Fruit fly (Drosophila melanogaster) whole organism, prepupa: ENCODE data around the gene CG9095.

Experiments
- Blimp-1 ChIP-seq: fragments of 200-800 bp; sonication (Bioruptor generic); optimal IDR thresholded peaks from 3 replicates; lab custom pipeline; 2017; ENCODE audit warnings: missing biosample characterization, missing genetic modification characterization, mild to moderate bottlenecking, moderate library complexity, missing genetic modification reagents
- CG10631 ChIP-seq: fragments of 200-800 bp; sonication (Bioruptor generic); optimal IDR thresholded peaks from 2 replicates; lab custom pipeline; 2016; ENCODE audit warnings: missing biosample characterization, missing genetic modification characterization
- CG10669 ChIP-seq: fragments of 200-800 bp; sonication (Bioruptor generic); optimal IDR thresholded peaks from 3 replicates; lab custom pipeline; 2018; ENCODE audit warnings: missing biosample characterization, mild to moderate bottlenecking, missing genetic modification characterization, moderate library complexity
- CG11762 ChIP-seq: fragments of 200-800 bp; sonication (Bioruptor generic); optimal IDR thresholded peaks from 3 replicates; lab custom pipeline; 2016; ENCODE audit warnings: missing biosample characterization, missing genetic modification characterization; ENCODE audit not compliant: insufficient read depth
- CG15336 ChIP-seq: fragments of 200-800 bp; sonication (Bioruptor generic); IDR thresholded peaks from 2 replicates; pipeline ENCODE4 v1.3.6; 2022; ENCODE audit warnings: missing biosample characterization, missing genetic modification characterization
- CG1621 ChIP-seq: fragments of 200-800 bp; sonication (Bioruptor generic); optimal IDR thresholded peaks from 3 replicates; lab custom pipeline; 2018; ENCODE audit warnings: missing biosample characterization, mild to moderate bottlenecking, missing genetic modification characterization
- CG16779 ChIP-seq: fragments of 200-800 bp; sonication (Bioruptor generic); optimal IDR thresholded peaks from 3 replicates; lab custom pipeline; 2017; ENCODE audit warnings: missing biosample characterization, mild to moderate bottlenecking, missing genetic modification characterization
- CG3032 ChIP-seq: fragments of 200-800 bp; optimal IDR thresholded peaks from 2 replicates; lab custom pipeline; 2019; ENCODE audit warnings: missing biosample characterization, mild to moderate bottlenecking, missing genetic modification characterization, moderate library complexity
- CG32006 ChIP-seq: fragments of 200-800 bp; sonication (Bioruptor generic); optimal IDR thresholded peaks from 3 replicates; lab custom pipeline; 2017; ENCODE audit warnings: missing biosample characterization, mild to moderate bottlenecking, missing genetic modification characterization
- CG34406 ChIP-seq: fragments of 200-800 bp; sonication (Bioruptor generic); optimal IDR thresholded peaks from 3 replicates; lab custom pipeline; 2016; ENCODE audit warnings: missing biosample characterization, missing genetic modification characterization
- CG6163 ChIP-seq: fragments of 200-800 bp; sonication (Bioruptor generic); IDR thresholded peaks from 3 replicates; pipeline ENCODE4 v1.3.6; 2022; ENCODE audit warnings: missing biosample characterization, missing genetic modification characterization
- CG6276 ChIP-seq: fragments of 200-800 bp; sonication (Bioruptor generic); optimal IDR thresholded peaks from 2 replicates; lab custom pipeline; 2017; ENCODE audit warnings: missing biosample characterization, mild to moderate bottlenecking, missing genetic modification characterization
- CG6808 ChIP-seq: fragments of 200-800 bp; sonication (Bioruptor generic); optimal IDR thresholded peaks from 3 replicates; lab custom pipeline; 2017; ENCODE audit warnings: missing biosample characterization, missing genetic modification characterization, mild to moderate bottlenecking, moderate library complexity, missing genetic modification reagents
- CG8119 ChIP-seq: fragments of 200-800 bp; sonication (Bioruptor generic); IDR thresholded peaks from 3 replicates; pipeline ENCODE4 v1.3.6; 2022; ENCODE audit warnings: missing biosample characterization, missing genetic modification characterization
- CG8632 ChIP-seq: fragments of 200-800 bp; sonication (Bioruptor generic); optimal IDR thresholded peaks from 3 replicates; lab custom pipeline; 2016; ENCODE audit warnings: missing biosample characterization, missing genetic modification characterization
- CG9139 ChIP-seq: fragments of 200-800 bp; sonication (Bioruptor generic); optimal IDR thresholded peaks from 3 replicates; lab custom pipeline; 2017; ENCODE audit warnings: missing biosample characterization, mild to moderate bottlenecking, missing genetic modification characterization
- Eip75B ChIP-seq: fragments of 200-800 bp; sonication (Bioruptor generic); optimal IDR thresholded peaks from 3 replicates; lab custom pipeline; 2016; ENCODE audit warnings: missing biosample characterization, missing genetic modification characterization
- Eip78C ChIP-seq: fragments of 200-800 bp; sonication (Bioruptor generic); peaks from one replicate; lab custom pipeline; 2016; ENCODE audit warnings: missing biosample characterization, missing genetic modification characterization
- Eip93F ChIP-seq: fragments of 200-800 bp; sonication (Bioruptor generic); optimal IDR thresholded peaks from 2 replicates; lab custom pipeline; 2016; ENCODE audit warnings: missing biosample characterization, mild to moderate bottlenecking, missing genetic modification characterization
- Ets21C ChIP-seq: fragments of 200-800 bp; sonication (Bioruptor generic); optimal IDR thresholded peaks from 3 replicates; lab custom pipeline; 2016; ENCODE audit warnings: missing biosample characterization, missing genetic modification characterization
- Ets96B ChIP-seq: fragments of 200-800 bp; optimal IDR thresholded peaks from 2 replicates; lab custom pipeline; 2019; ENCODE audit warnings: missing biosample characterization, mild to moderate bottlenecking, missing genetic modification characterization, moderate library complexity
- Hr39 ChIP-seq: fragments of 200-800 bp; sonication (Bioruptor generic); optimal IDR thresholded peaks from 2 replicates; lab custom pipeline; 2016; ENCODE audit warnings: missing biosample characterization, missing genetic modification characterization
- Hr4 ChIP-seq: fragments of 200-800 bp; sonication (Bioruptor generic); optimal IDR thresholded peaks from 3 replicates; lab custom pipeline; 2016; ENCODE audit warnings: missing biosample characterization, missing genetic modification characterization
- Lpt ChIP-seq: fragments of 200-800 bp; sonication (Bioruptor generic); optimal IDR thresholded peaks from 3 replicates; lab custom pipeline; 2016; ENCODE audit warnings: missing biosample characterization, missing genetic modification characterization
- Met ChIP-seq: fragments of 200-800 bp; sonication (Bioruptor generic); optimal IDR thresholded peaks from 3 replicates; lab custom pipeline; 2016; ENCODE audit warnings: missing biosample characterization, missing genetic modification characterization
- OdsH ChIP-seq: fragments of 200-800 bp; sonication (Bioruptor generic); optimal IDR thresholded peaks from 3 replicates; lab custom pipeline; 2016; ENCODE audit warnings: missing biosample characterization, missing genetic modification characterization
- Smox ChIP-seq: fragments of 200-800 bp; sonication (Bioruptor generic); optimal IDR thresholded peaks from 3 replicates; lab custom pipeline; 2016; ENCODE audit warnings: missing biosample characterization, missing genetic modification characterization
- Sox102F ChIP-seq: fragments of 200-800 bp; sonication (Bioruptor generic); optimal IDR thresholded peaks from 2 replicates; lab custom pipeline; 2016; ENCODE audit warnings: missing biosample characterization, mild to moderate bottlenecking, missing genetic modification characterization
- Sox14 ChIP-seq: fragments of 200-800 bp; sonication (Bioruptor generic); optimal IDR thresholded peaks from 3 replicates; lab custom pipeline; 2016; ENCODE audit warnings: missing biosample characterization, missing genetic modification characterization
- Sox15 ChIP-seq: fragments of 200-800 bp; sonication (Bioruptor generic); optimal IDR thresholded peaks from 3 replicates; lab custom pipeline; 2016; ENCODE audit warnings: missing biosample characterization, missing genetic modification characterization
- achi ChIP-seq: fragments of 200-800 bp; sonication (Bioruptor generic); optimal IDR thresholded peaks from 3 replicates; lab custom pipeline; 2016; ENCODE audit warnings: missing biosample characterization, missing genetic modification characterization
- acj6 ChIP-seq: fragments of 200-800 bp; sonication (Bioruptor generic); optimal IDR thresholded peaks from 3 replicates; lab custom pipeline; 2016; ENCODE audit warnings: missing biosample characterization, missing genetic modification characterization
- cyc ChIP-seq: fragments of 200-800 bp; sonication (Bioruptor generic); optimal IDR thresholded peaks from 3 replicates; lab custom pipeline; 2016; ENCODE audit warnings: missing biosample characterization, missing genetic modification characterization
- eg ChIP-seq: fragments of 200-800 bp; sonication (Bioruptor generic); IDR thresholded peaks from 3 replicates; pipeline ENCODE4 v1.3.6; 2022; ENCODE audit warnings: missing biosample characterization, missing genetic modification characterization
- fd85E ChIP-seq: fragments of 200-800 bp; sonication (Bioruptor generic); optimal IDR thresholded peaks from 3 replicates; lab custom pipeline; 2016; ENCODE audit warnings: missing biosample characterization, missing genetic modification characterization
- fkh ChIP-seq: fragments of 200-800 bp; sonication (Bioruptor generic); optimal IDR thresholded peaks from 3 replicates; lab custom pipeline; 2017; ENCODE audit warnings: missing biosample characterization, mild to moderate bottlenecking, missing genetic modification characterization, moderate library complexity
- lz ChIP-seq: fragments of 200-800 bp; sonication (Bioruptor generic); optimal IDR thresholded peaks from 3 replicates; lab custom pipeline; 2016; ENCODE audit warnings: missing biosample characterization, missing genetic modification characterization
- pdm3 ChIP-seq: fragments of 200-800 bp; sonication (Bioruptor generic); optimal IDR thresholded peaks from 3 replicates; lab custom pipeline; 2016; ENCODE audit warnings: missing biosample characterization, missing genetic modification characterization
- salr ChIP-seq, 2 experiments: fragments of 200-800 bp; sonication (Bioruptor generic); optimal IDR thresholded peaks; 3 replicates each; lab custom pipeline; 2016 to 2018; ENCODE audit warnings: missing biosample characterization in 2 of 2, missing genetic modification characterization in 2 of 2, mild to moderate bottlenecking in 1 of 2
- spab ChIP-seq: fragments of 200-800 bp; sonication (Bioruptor generic); optimal IDR thresholded peaks from 2 replicates; lab custom pipeline; 2017; ENCODE audit warnings: missing biosample characterization, mild to moderate bottlenecking, missing genetic modification characterization, missing genetic modification reagents
- ss ChIP-seq, 2 experiments: fragments of 200-800 bp; sonication (Bioruptor generic); optimal IDR thresholded peaks; 2 replicates in 1 of 2; 3 replicates in 1 of 2; lab custom pipeline; 2017 to 2018; ENCODE audit warnings: mild to moderate bottlenecking in 2 of 2, missing biosample characterization in 2 of 2, missing genetic modification characterization in 2 of 2, moderate library complexity in 1 of 2
- topi ChIP-seq: fragments of 200-800 bp; sonication (Bioruptor generic); optimal IDR thresholded peaks from 3 replicates; lab custom pipeline; 2016; ENCODE audit warnings: missing biosample characterization, missing genetic modification characterization
- vri ChIP-seq: fragments of 200-800 bp; sonication (Bioruptor generic); optimal IDR thresholded peaks from 3 replicates; lab custom pipeline; 2016; ENCODE audit warnings: missing biosample characterization, mild to moderate bottlenecking, missing genetic modification characterization

The CG9095 gene

dm6 chrX:15123418-15123994 lies 39.5 kb downstream of the CG9095 start (continued):
- TF ChIP-seq CG16779 (tag; lab: Kevin White, UChicago) = no peak
- TF ChIP-seq Sox102F (GFP tag; lab: Kevin White, UChicago) = no peak
- TF ChIP-seq Eip93F = no peak
- no peak for TF ChIP-seq fd85E (GFP tag; lab: Kevin White, UChicago)
- TF ChIP-seq CG15336 (GFP tag; lab: Robert Waterston, UW) = peak; percentile 57
- TF ChIP-seq, all 60 proteins: peak for 22

- TF ChIP-seq Met = no peak
- no peak for TF ChIP-seq Eip78C (GFP tag; lab: Kevin White, UChicago)
- no peak for TF ChIP-seq fd85E (GFP tag; lab: Kevin White, UChicago)
- no peak for TF ChIP-seq Hr39 (GFP tag; lab: Kevin White, UChicago)
- TF ChIP-seq CG10669 = no peak
- TF ChIP-seq CG3032 (tag; lab: Kevin White, UChicago) = no peak
- TF ChIP-seq Sox15 = no peak
- TF ChIP-seq spab (GFP tag; lab: Kevin White, UChicago) = no peak
- TF ChIP-seq Sox102F (GFP tag; lab: Kevin White, UChicago) = no peak
- no peak for TF ChIP-seq Ets96B (tag; lab: Kevin White, UChicago)
- TF ChIP-seq Eip75B (GFP tag; lab: Kevin White, UChicago) = no peak
- no peak for TF ChIP-seq CG8632 (GFP tag; lab: Kevin White, UChicago)
- TF ChIP-seq CG8119 (GFP tag; lab: Robert Waterston, UW) = no peak
These were observed 41.3 kb downstream of the CG9095 start for dm6 chrX:15121714-15122113.

- TF ChIP-seq CG6808 (GFP tag; lab: Kevin White, UChicago) (no peak), CG10631 (GFP tag; lab: Kevin White, UChicago) (no peak), Lpt (GFP tag; lab: Kevin White, UChicago) (no peak), Sox15 (no peak), fd85E (GFP tag; lab: Kevin White, UChicago) (no peak), CG6276 (GFP tag; lab: Kevin White, UChicago) (peak; percentile 6), Hr4 (GFP tag; lab: Kevin White, UChicago) (peak; percentile 37), topi (GFP tag; lab: Kevin White, UChicago) (no peak), eg (GFP tag; lab: Robert Waterston, UW) (peak; percentile 41; the same call in 1 of the 3 replicates), pdm3 (peak; percentile 19), CG1621 (tag; lab: Kevin White, UChicago) (no peak), ss (GFP tag; optimal IDR thresholded peaks at IDR 0.05; lab: Kevin White, UChicago) (no peak), CG34406 (no peak), Eip78C (GFP tag; lab: Kevin White, UChicago) (peak; percentile 47), CG9139 (no peak), lz (GFP tag; lab: Kevin White, UChicago) (no peak), CG11762 (no peak), vri (GFP tag; lab: Kevin White, UChicago) (no peak), OdsH (GFP tag; lab: Kevin White, UChicago) (peak; percentile 6), CG16779 (tag; lab: Kevin White, UChicago) (no peak), Sox102F (GFP tag; lab: Kevin White, UChicago) (no peak), achi (no peak), salr (GFP tag; optimal IDR thresholded peaks at IDR 0.05; lab: Kevin White, UChicago) (no peak), CG8632 (GFP tag; lab: Kevin White, UChicago) (no peak), fkh (peak; percentile 14), CG10669 (no peak), cyc (GFP tag; lab: Kevin White, UChicago) (no peak), Smox (GFP tag; lab: Kevin White, UChicago) (no peak), Sox14 (no peak), Blimp-1 (GFP tag; lab: Kevin White, UChicago) (no peak), CG6163 (GFP tag; lab: Robert Waterston, UW) (no peak), CG32006 (peak; percentile 51), CG8119 (GFP tag; lab: Robert Waterston, UW) (peak; percentile 56), CG3032 (tag; lab: Kevin White, UChicago) (no peak), CG15336 (GFP tag; lab: Robert Waterston, UW) (peak; percentile 52), acj6 (GFP tag; lab: Kevin White, UChicago) (no peak), Ets21C (GFP tag; lab: Kevin White, UChicago) (no peak)
- TF ChIP-seq, all 60 proteins: peak for 10
These were observed 42.9 kb downstream of the CG9095 start for dm6 chrX:15120116-15120515.
